Fruit fly (Drosophila melanogaster) whole organism, wandering third instar larva: ENCODE data around the gene Acp32CD.

Experiments
- Abd-B ChIP-seq: fragments of >200 bp; optimal IDR thresholded peaks from 2 replicates; lab custom pipeline; 2017; ENCODE audit warnings: missing biosample characterization, missing genetic modification characterization
- CG32264 ChIP-seq: fragments of 200-800 bp; sonication (Bioruptor generic); optimal IDR thresholded peaks from 2 replicates; lab custom pipeline; 2016; ENCODE audit warnings: missing biosample characterization, missing genetic modification characterization
- CG9705 ChIP-seq: fragments of 200-800 bp; sonication (Bioruptor generic); optimal IDR thresholded peaks from 2 replicates; lab custom pipeline; 2018; ENCODE audit warnings: missing biosample characterization, mild to moderate bottlenecking, missing genetic modification characterization
- CrebA ChIP-seq: fragments of 200-800 bp; sonication (Bioruptor generic); optimal IDR thresholded peaks from 2 replicates; lab custom pipeline; 2016; ENCODE audit warnings: missing biosample characterization, mild to moderate bottlenecking, missing genetic modification characterization, borderline replicate concordance
- Dfd ChIP-seq: fragments of >200 bp; optimal IDR thresholded peaks from 2 replicates; lab custom pipeline; 2017; ENCODE audit warnings: missing biosample characterization, missing genetic modification characterization
- Dif ChIP-seq: fragments of 200-275, 200-300 bp; sonication (Bioruptor generic); optimal IDR thresholded peaks from 2 replicates; lab custom pipeline; 2018; ENCODE audit warnings: missing biosample characterization, missing genetic modification characterization; ENCODE audit not compliant: partially characterized antibody
- GATAd ChIP-seq: sonication (Bioruptor generic); optimal IDR thresholded peaks from 2 replicates; lab custom pipeline; 2016; ENCODE audit warnings: missing biosample characterization, missing genetic modification characterization
- HLH106 ChIP-seq: fragments of 200-800 bp; optimal IDR thresholded peaks from 3 replicates; lab custom pipeline; 2019; ENCODE audit warnings: missing biosample characterization, mild to moderate bottlenecking, missing genetic modification characterization, moderate library complexity
- Hnf4 ChIP-seq: fragments of 200-800 bp; sonication (Bioruptor generic); optimal IDR thresholded peaks from 2 replicates; lab custom pipeline; 2016; ENCODE audit warnings: missing biosample characterization, mild to moderate bottlenecking, missing genetic modification characterization
- Hr78 ChIP-seq: fragments of >200 bp; optimal IDR thresholded peaks from 2 replicates; lab custom pipeline; 2017; ENCODE audit warnings: missing biosample characterization, missing genetic modification characterization
- Hr83 ChIP-seq: fragments of 200-300 bp; sonication (Bioruptor generic); optimal IDR thresholded peaks from 2 replicates; lab custom pipeline; 2016; ENCODE audit warnings: missing biosample characterization, mild to moderate bottlenecking, missing genetic modification characterization, moderate library complexity; ENCODE audit not compliant: poor library complexity, severe bottlenecking
- Mio ChIP-seq: sonication (Bioruptor generic); optimal IDR thresholded peaks from 2 replicates; lab custom pipeline; 2016; ENCODE audit warnings: missing biosample characterization, missing genetic modification characterization
- Myc ChIP-seq: fragments of >200 bp; optimal IDR thresholded peaks from 2 replicates; lab custom pipeline; 2017
- N ChIP-seq: fragments of >200 bp; optimal IDR thresholded peaks from 2 replicates; lab custom pipeline; 2018; ENCODE audit warnings: missing biosample characterization, missing external identifiers, missing genetic modification characterization
- OdsH ChIP-seq: fragments of 200-800 bp; sonication (Bioruptor generic); optimal IDR thresholded peaks from 2 replicates; lab custom pipeline; 2016; ENCODE audit warnings: missing biosample characterization, mild to moderate bottlenecking, missing genetic modification characterization
- Rel ChIP-seq, 2 experiments: fragments of 200-800 bp; sonication (Bioruptor generic) in 1 of 2; optimal IDR thresholded peaks; 2 replicates in 1 of 2; 3 replicates in 1 of 2; lab custom pipeline; 2016 to 2019; ENCODE audit warnings: mild to moderate bottlenecking in 2 of 2, missing biosample characterization in 2 of 2, missing genetic modification characterization in 2 of 2, moderate library complexity in 1 of 2
- Sp1 ChIP-seq: fragments of 200-800 bp; sonication (Bioruptor generic); optimal IDR thresholded peaks from 3 replicates; lab custom pipeline; 2019; ENCODE audit warnings: missing biosample characterization, mild to moderate bottlenecking, missing genetic modification characterization, moderate library complexity
- Vsx2 ChIP-seq: fragments of 200-300, 225-300 bp; sonication (Bioruptor generic); optimal IDR thresholded peaks from 2 replicates; lab custom pipeline; 2018; ENCODE audit warnings: missing biosample characterization, missing genetic modification characterization; ENCODE audit not compliant: partially characterized antibody
- br ChIP-seq: fragments of 200-800 bp; sonication (Bioruptor generic); optimal IDR thresholded peaks from 2 replicates; lab custom pipeline; 2016; ENCODE audit warnings: missing biosample characterization, missing genetic modification characterization
- brk ChIP-seq: fragments of 200-800 bp; sonication (Bioruptor generic); optimal IDR thresholded peaks from 2 replicates; lab custom pipeline; 2016; ENCODE audit warnings: missing biosample characterization, mild to moderate bottlenecking, missing genetic modification characterization
- dl ChIP-seq, 2 experiments: fragments of 175-275, 200-275 bp in 1 of 2; fragments of 200-275 bp in 1 of 2; sonication (Bioruptor generic); optimal IDR thresholded peaks; lab custom pipeline; 2018; ENCODE audit warnings: mild to moderate bottlenecking in 2 of 2, missing biosample characterization in 2 of 2, missing genetic modification characterization in 2 of 2, moderate library complexity in 2 of 2; ENCODE audit not compliant: partially characterized antibody in 2 of 2, insufficient read depth in 1 of 2
- dmrt93B ChIP-seq: fragments of 200-800 bp; sonication (Bioruptor generic); optimal IDR thresholded peaks from 2 replicates; lab custom pipeline; 2018; ENCODE audit warnings: missing biosample characterization, mild to moderate bottlenecking, missing genetic modification characterization
- dsf ChIP-seq: sonication (Bioruptor generic); optimal IDR thresholded peaks from 2 replicates; lab custom pipeline; 2016; ENCODE audit warnings: missing biosample characterization, missing genetic modification characterization, borderline replicate concordance
- ey ChIP-seq: fragments of 200-800 bp; sonication (Bioruptor generic); optimal IDR thresholded peaks from 2 replicates; lab custom pipeline; 2016; ENCODE audit warnings: missing biosample characterization, missing genetic modification characterization
- fru ChIP-seq: fragments of 200-800 bp; sonication (Bioruptor generic); optimal IDR thresholded peaks from 3 replicates; lab custom pipeline; 2016; ENCODE audit warnings: missing biosample characterization, mild to moderate bottlenecking, missing genetic modification characterization
- h ChIP-seq: fragments of 200-800 bp; sonication (Bioruptor generic); optimal IDR thresholded peaks from 3 replicates; lab custom pipeline; 2016; ENCODE audit warnings: missing biosample characterization, mild to moderate bottlenecking, missing genetic modification characterization
- jim ChIP-seq: fragments of 175-275, 200-325 bp; sonication (Bioruptor generic); optimal IDR thresholded peaks from 2 replicates; lab custom pipeline; 2016; ENCODE audit warnings: missing biosample characterization, mild to moderate bottlenecking, missing genetic modification characterization
- lola ChIP-seq: fragments of >200 bp; optimal IDR thresholded peaks from 2 replicates; lab custom pipeline; 2017; ENCODE audit warnings: missing biosample characterization, missing genetic modification characterization
- pan ChIP-seq: fragments of >200 bp; optimal IDR thresholded peaks from 2 replicates; lab custom pipeline; 2017
- psq ChIP-seq: fragments of 200-800 bp; sonication (Bioruptor generic); optimal IDR thresholded peaks from 3 replicates; lab custom pipeline; 2017; ENCODE audit warnings: missing biosample characterization, mild to moderate bottlenecking, missing genetic modification characterization, moderate library complexity
- sage ChIP-seq: fragments of 200-800 bp; sonication (Bioruptor generic); optimal IDR thresholded peaks from 2 replicates; lab custom pipeline; 2016; ENCODE audit warnings: missing biosample characterization, mild to moderate bottlenecking, missing genetic modification characterization
- sv ChIP-seq: fragments of 200-800 bp; sonication (Bioruptor generic); optimal IDR thresholded peaks from 3 replicates; lab custom pipeline; 2016; ENCODE audit warnings: missing biosample characterization, missing genetic modification characterization
- tai ChIP-seq: sonication (Bioruptor generic); optimal IDR thresholded peaks from 2 replicates; lab custom pipeline; 2016; ENCODE audit warnings: missing biosample characterization, missing genetic modification characterization
- usp ChIP-seq: fragments of >200 bp; optimal IDR thresholded peaks from 2 replicates; lab custom pipeline; 2017; ENCODE audit warnings: missing biosample characterization, missing genetic modification characterization

The Acp32CD gene

DNA sequence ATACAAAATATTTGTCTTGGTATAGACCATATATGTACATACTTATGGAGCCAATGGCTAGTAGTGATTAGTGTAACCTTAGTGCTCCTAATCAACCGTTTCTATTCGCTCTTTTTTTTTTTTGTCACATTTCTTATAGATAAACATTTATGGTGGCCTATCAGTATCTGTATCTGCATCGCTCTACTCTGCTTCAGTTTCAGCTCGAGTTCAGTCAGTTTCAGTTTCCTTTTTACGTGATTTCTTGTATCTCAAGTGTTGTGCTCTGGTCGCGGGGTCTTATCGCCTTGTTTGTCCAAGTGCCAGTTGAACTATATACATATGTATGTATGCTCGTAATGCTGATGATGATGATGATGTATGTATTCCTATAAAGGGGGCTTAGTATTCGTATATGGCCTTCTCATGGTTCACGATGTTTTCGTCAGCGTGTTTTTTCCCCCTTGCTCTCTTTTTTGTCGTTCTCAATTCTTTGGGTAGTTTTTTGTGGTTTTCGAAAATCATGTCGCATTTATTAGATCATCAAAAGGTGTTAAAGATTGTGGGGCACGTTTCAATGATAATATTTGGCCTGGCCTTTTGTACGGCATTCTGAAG, 24.2 kb downstream of the Acp32CD start:
- TF ChIP-seq CG32264 (GFP tag; lab: Kevin White, UChicago) (no peak), CrebA (GFP tag; lab: Kevin White, UChicago) (no peak), brk (no peak), Hnf4 (GFP tag; lab: Kevin White, UChicago) (no peak), Rel (GFP tag; optimal IDR thresholded peaks at IDR 0.05; lab: Kevin White, UChicago) (no peak), Rel (tag; optimal IDR thresholded peaks at IDR 0.05; lab: Kevin White, UChicago) (no peak), Abd-B (no peak), ey (GFP tag; lab: Kevin White, UChicago) (no peak), Dif (GFP tag; lab: Kevin White, UChicago) (no peak), Hr83 (GFP tag; lab: Kevin White, UChicago) (no peak), CG9705 (GFP tag; lab: Kevin White, UChicago) (no peak), Vsx2 (GFP tag; lab: Kevin White, UChicago) (no peak), lola (GFP tag; lab: Kevin White, UChicago) (no peak), Hr78 (GFP tag; lab: Kevin White, UChicago) (no peak), dmrt93B (GFP tag; lab: Kevin White, UChicago) (no peak), GATAd (no peak), jim (GFP tag; lab: Kevin White, UChicago) (no peak), HLH106 (tag; lab: Kevin White, UChicago) (no peak), psq (GFP tag; lab: Kevin White, UChicago) (no peak)

DNA sequence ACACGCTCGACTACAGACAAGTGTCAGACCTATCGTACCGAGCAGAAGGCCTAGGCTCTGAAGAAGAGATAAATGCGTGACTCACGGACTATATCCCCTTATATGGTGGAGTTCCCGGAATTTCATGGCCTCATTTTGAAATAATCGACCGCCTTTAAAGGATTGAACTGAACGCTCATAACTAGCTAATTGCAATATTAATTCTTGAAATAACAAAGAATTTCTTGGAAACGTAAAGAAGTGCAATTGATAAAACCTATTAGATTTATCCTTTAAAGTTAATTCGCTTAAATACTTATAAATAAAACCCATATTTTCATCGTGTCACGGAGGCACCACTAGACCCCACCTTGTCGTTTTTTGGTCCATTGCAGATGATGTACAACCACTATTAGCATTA, 25.7 kb downstream of the Acp32CD start:
- no peak for TF ChIP-seq Rel (GFP tag; optimal IDR thresholded peaks at IDR 0.05; lab: Kevin White, UChicago)
- TF ChIP-seq Rel (tag; optimal IDR thresholded peaks at IDR 0.05; lab: Kevin White, UChicago): peak; percentile 3
- no peak for TF ChIP-seq N (GFP tag; lab: Kevin White, UChicago)
- TF ChIP-seq fru: no peak
- no peak for TF ChIP-seq psq (GFP tag; lab: Kevin White, UChicago)

DNA sequence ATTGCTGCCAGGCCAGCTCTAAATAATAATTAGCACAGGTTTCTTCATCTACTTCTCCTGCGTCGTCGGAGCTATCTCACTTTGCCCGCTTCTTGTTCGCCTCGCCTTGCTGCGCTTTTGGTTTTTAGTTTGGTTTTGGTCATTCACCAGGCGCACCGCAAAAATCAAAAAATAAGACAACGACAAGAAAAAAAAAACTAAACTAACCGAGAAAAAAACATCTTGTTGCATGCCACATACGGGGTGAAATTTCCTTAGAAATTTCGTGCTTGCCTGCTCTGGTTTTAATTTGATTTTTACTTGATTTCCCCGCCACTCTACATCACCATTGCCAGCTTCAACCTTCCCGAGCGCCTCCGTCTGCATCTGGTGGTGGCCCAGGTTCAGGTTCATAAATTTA, 26.4 kb downstream of the Acp32CD start:
- TF ChIP-seq OdsH (GFP tag; lab: Kevin White, UChicago) (no peak), Hr78 (GFP tag; lab: Kevin White, UChicago) (no peak), br (no peak), CG32264 (GFP tag; lab: Kevin White, UChicago) (no peak), Sp1 (GFP tag; lab: Kevin White, UChicago) (no peak), brk (no peak), Dif (GFP tag; lab: Kevin White, UChicago) (no peak), Myc (lab: Kevin White, UChicago) (no peak), h (GFP tag; lab: Kevin White, UChicago) (no peak), jim (GFP tag; lab: Kevin White, UChicago) (no peak), dsf (GFP tag; lab: Kevin White, UChicago) (no peak), HLH106 (tag; lab: Kevin White, UChicago) (no peak), CrebA (GFP tag; lab: Kevin White, UChicago) (no peak), dl (GFP tag; optimal IDR thresholded peaks at IDR 0.05; lab: Kevin White, UChicago; ENCODE audit: insufficient read depth in 1 of 2, partially characterized antibody in 2 of 2) (no peak)

DNA sequence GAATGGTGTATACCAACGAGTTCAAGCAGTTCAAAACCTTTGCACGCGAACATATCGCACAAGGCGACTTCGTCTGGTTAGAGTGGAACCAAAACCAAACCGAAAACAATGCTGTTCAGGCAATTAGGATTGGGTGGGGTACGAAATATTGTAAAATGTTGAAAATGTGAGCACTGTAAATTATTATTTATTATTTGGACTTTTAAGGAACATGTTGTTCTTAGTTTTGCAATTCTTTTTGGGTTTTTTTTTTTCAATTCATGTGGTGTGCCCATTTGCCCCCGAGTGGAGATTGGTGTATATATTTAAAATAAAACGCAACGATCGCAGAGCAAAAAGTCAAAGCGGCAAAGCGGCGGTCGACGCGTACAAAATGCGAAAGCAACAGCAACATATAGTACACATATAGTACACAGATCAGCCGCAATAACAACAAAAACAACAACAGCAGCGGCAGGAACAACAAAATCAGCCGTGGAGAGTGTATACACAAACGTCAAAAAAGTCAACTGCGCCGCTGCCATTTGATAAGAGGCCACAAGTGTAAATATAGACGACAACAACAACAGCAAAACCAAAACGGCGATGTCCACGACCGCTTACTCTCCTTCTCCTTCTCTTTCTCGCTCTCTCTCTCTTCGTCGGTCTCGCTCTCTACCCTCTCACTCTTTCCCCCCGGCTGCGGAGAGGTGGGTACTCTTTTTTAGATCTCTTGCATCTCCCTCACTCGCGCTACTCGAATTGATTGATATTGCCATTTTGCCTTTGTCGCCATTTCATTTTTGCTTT, 29.5 kb downstream of the Acp32CD start:
- TF ChIP-seq Sp1 (GFP tag; lab: Kevin White, UChicago) (peak; percentile 70), Hr78 (GFP tag; lab: Kevin White, UChicago) (no peak), GATAd (no peak), fru (peak; percentile 70), h (GFP tag; lab: Kevin White, UChicago) (peak; percentile 72), OdsH (GFP tag; lab: Kevin White, UChicago) (peak; percentile 87), sv (GFP tag; lab: Kevin White, UChicago) (no peak), Dfd (GFP tag; lab: Kevin White, UChicago) (peak; percentile 1), Dif (GFP tag; lab: Kevin White, UChicago) (peak; percentile 78), lola (GFP tag; lab: Kevin White, UChicago) (no peak), Vsx2 (GFP tag; lab: Kevin White, UChicago) (no peak), N (GFP tag; lab: Kevin White, UChicago) (no peak), Rel (GFP tag; optimal IDR thresholded peaks at IDR 0.05; lab: Kevin White, UChicago) (peak; percentile 30), Rel (tag; optimal IDR thresholded peaks at IDR 0.05; lab: Kevin White, UChicago) (peak; percentile 63), ey (GFP tag; lab: Kevin White, UChicago) (peak; percentile 90), jim (GFP tag; lab: Kevin White, UChicago) (no peak), HLH106 (tag; lab: Kevin White, UChicago) (peak; percentile 29), psq (GFP tag; lab: Kevin White, UChicago) (peak; percentile 79), brk (peak; percentile 39), CG32264 (GFP tag; lab: Kevin White, UChicago) (peak; percentile 21), CG9705 (GFP tag; lab: Kevin White, UChicago) (peak; percentile 58), usp (no peak), dl (GFP tag; optimal IDR thresholded peaks at IDR 0.05; lab: Kevin White, UChicago; ENCODE audit: insufficient read depth in 1 of 2, partially characterized antibody in 2 of 2) (peak in 1 of 2 experiments; percentile 91), sage (peak; percentile 49), dsf (GFP tag; lab: Kevin White, UChicago) (no peak), Myc (lab: Kevin White, UChicago) (no peak), tai (GFP tag; lab: Kevin White, UChicago) (peak; percentile 85), Abd-B (no peak), pan (lab: Kevin White, UChicago) (no peak), CrebA (GFP tag; lab: Kevin White, UChicago) (no peak), Mio (GFP tag; lab: Kevin White, UChicago) (no peak), Hr83 (GFP tag; lab: Kevin White, UChicago) (peak; percentile 2), Hnf4 (GFP tag; lab: Kevin White, UChicago) (peak; percentile 55)
